Fruit fly (Drosophila melanogaster): Measurements from ENCODE around the gene CG7829.

dm6 chr3R:29786016-29786996 is 31.3 kb downstream of the CG7829 start:
- TF ChIP-seq fd96Ca (GFP tag; IDR thresholded peaks at IDR 0.05) (peak; percentile 74), D1 (tag; optimal IDR thresholded peaks at IDR 0.05) (no peak), rn (GFP tag; IDR thresholded peaks at IDR 0.05) (0 out of 2 replicates have a peak, but pooled peaks have one; percentile 28), EcR (GFP tag; optimal IDR thresholded peaks at IDR 0.05) (no peak), CG10348 (GFP tag; IDR thresholded peaks at IDR 0.05) (no peak), CG8301 (tag; optimal IDR thresholded peaks at IDR 0.05) (peak; percentile 53), CG15710 (tag; optimal IDR thresholded peaks at IDR 0.05) (no peak), Ets98B (GFP tag; IDR thresholded peaks at IDR 0.05) (0 out of 2 replicates have a peak, but pooled peaks have one; percentile 22), CG34367 (tag; optimal IDR thresholded peaks at IDR 0.05) (no peak), CG13204 (GFP tag; optimal IDR thresholded peaks at IDR 0.05) (no peak), Pif1A (GFP tag; optimal IDR thresholded peaks at IDR 0.05) (peak; percentile 87), CG14655 (GFP tag; optimal IDR thresholded peaks at IDR 0.05) (no peak), CG9948 (tag; optimal IDR thresholded peaks at IDR 0.05) (peak; percentile 49), Snoo (tag; optimal IDR thresholded peaks at IDR 0.05) (peak; percentile 90)

Data from whole organism, pupa.